Worm (Caenorhabditis elegans): ENCODE results near the gene srt-4.

The srt-4 gene

ce11 chrV:2573881-2574280 is 3.8 kb upstream of the srt-4 start, which contains the start of gene nhr-290:
nhr-290 (plus strand) TSS chrV:2574181.
- TF ChIP-seq fax-1 (tag; optimal IDR thresholded peaks at IDR 0.05) (no peak), elt-2 (tag; optimal IDR thresholded peaks at IDR 0.05) (no peak), ceh-2 (tag; optimal IDR thresholded peaks at IDR 0.05) (no peak), ceh-24 (tag; optimal IDR thresholded peaks at IDR 0.05) (no peak), pros-1 (tag; optimal IDR thresholded peaks at IDR 0.05) (no peak), odd-2 (tag; optimal IDR thresholded peaks at IDR 0.05) (no peak), rnt-1 (tag; optimal IDR thresholded peaks at IDR 0.05) (no peak), che-1 (tag; optimal IDR thresholded peaks at IDR 0.05) (no peak), ref-2 (tag; optimal IDR thresholded peaks at IDR 0.05) (no peak), K02D7.2 (tag; optimal IDR thresholded peaks at IDR 0.05) (no peak), C38D4.7 (GFP tag; optimal IDR thresholded peaks at IDR 0.05) (no peak), ahr-1 (tag; optimal IDR thresholded peaks at IDR 0.05) (no peak), fkh-10 (GFP tag; optimal IDR thresholded peaks at IDR 0.05) (no peak), ceh-9 (tag; optimal IDR thresholded peaks at IDR 0.05) (no peak), ceh-18 (tag; optimal IDR thresholded peaks at IDR 0.05) (no peak), ceh-48 (tag; optimal IDR thresholded peaks at IDR 0.05) (no peak), pax-1 (tag; optimal IDR thresholded peaks at IDR 0.05) (no peak)

ce11 chrV:2575716-2576115 is 2.0 kb upstream of the srt-4 start:
- TF ChIP-seq ahr-1 (tag; optimal IDR thresholded peaks at IDR 0.05), result no peak
- TF ChIP-seq sox-2 (GFP tag; IDR thresholded peaks at IDR 0.05), result no peak
- TF ChIP-seq sox-4 (tag; optimal IDR thresholded peaks at IDR 0.05), result no peak
- no peak for TF ChIP-seq zip-5 (tag; optimal IDR thresholded peaks at IDR 0.05)

- TF ChIP-seq unc-55 (GFP tag; optimal IDR thresholded peaks at IDR 0.05) (no peak), lin-11 (tag; optimal IDR thresholded peaks at IDR 0.05) (no peak), ceh-45 (GFP tag; IDR thresholded peaks at IDR 0.05) (no peak), ztf-16 (tag; optimal IDR thresholded peaks at IDR 0.05) (no peak), hlh-8 (tag; optimal IDR thresholded peaks at IDR 0.05) (no peak)
These were observed 2.9 kb downstream of the srt-4 start, which contains the start of gene C29G2.3 for ce11 chrV:2580598-2580997. C29G2.3 (plus strand) TSS chrV:2580898.

ce11 chrV:2585727-2586126 is 8.0 kb downstream of the srt-4 start, which contains the start of gene C29G2.6:
C29G2.6 (minus strand) TSS chrV:2585908.
- TF ChIP-seq tbx-7 (tag; optimal IDR thresholded peaks at IDR 0.05) (no peak), Y22D7AL.16 (tag; optimal IDR thresholded peaks at IDR 0.05) (no peak), ref-2 (tag; optimal IDR thresholded peaks at IDR 0.05) (no peak), elt-2 (tag; optimal IDR thresholded peaks at IDR 0.05) (no peak), unc-42 (tag; optimal IDR thresholded peaks at IDR 0.05) (no peak), ceh-14 (tag; optimal IDR thresholded peaks at IDR 0.05) (no peak), ama-1 (optimal IDR thresholded peaks at IDR 0.05) (no peak), hlh-8 (tag; optimal IDR thresholded peaks at IDR 0.05) (no peak), K02D7.2 (tag; optimal IDR thresholded peaks at IDR 0.05) (no peak), pha-2 (tag; optimal IDR thresholded peaks at IDR 0.05) (no peak), pax-1 (tag; optimal IDR thresholded peaks at IDR 0.05) (no peak), unc-55 (GFP tag; optimal IDR thresholded peaks at IDR 0.05) (no peak), mec-3 (tag; optimal IDR thresholded peaks at IDR 0.05; ENCODE audit: borderline replicate concordance) (no peak), ceh-22 (tag; optimal IDR thresholded peaks at IDR 0.05) (no peak), syd-9 (tag; optimal IDR thresholded peaks at IDR 0.05) (no peak), rnt-1 (tag; optimal IDR thresholded peaks at IDR 0.05) (no peak), ceh-48 (tag; optimal IDR thresholded peaks at IDR 0.05) (no peak)

- TF ChIP-seq pag-3 (tag; optimal IDR thresholded peaks at IDR 0.05; ENCODE audit: borderline replicate concordance) (no peak), rnt-1 (tag; optimal IDR thresholded peaks at IDR 0.05) (no peak), hlh-13 (GFP tag; optimal IDR thresholded peaks at IDR 0.05) (no peak), ceh-6 (GFP tag; optimal IDR thresholded peaks at IDR 0.05) (no peak), madf-2 (tag; optimal IDR thresholded peaks at IDR 0.05) (no peak), ceh-45 (GFP tag; IDR thresholded peaks at IDR 0.05) (no peak), hlh-6 (tag; optimal IDR thresholded peaks at IDR 0.05) (no peak), nfya-1 (tag; optimal IDR thresholded peaks at IDR 0.05) (no peak)
These were observed 12.1 kb downstream of the srt-4 start for ce11 chrV:2589834-2590233.

All from whole organism, late embryonic.